Fruit fly (Drosophila melanogaster) S2 (cell line): ENCODE results near the gene GstO2.

Source experiments
- CG8478 ChIP-seq: fragments of >200 bp; optimal IDR thresholded peaks from 2 replicates; lab custom pipeline; 2018
- CTCF ChIP-seq, 2 experiments: fragments of >200 bp; optimal IDR thresholded peaks; 2 replicates each; lab custom pipeline; 2018

DNA sequence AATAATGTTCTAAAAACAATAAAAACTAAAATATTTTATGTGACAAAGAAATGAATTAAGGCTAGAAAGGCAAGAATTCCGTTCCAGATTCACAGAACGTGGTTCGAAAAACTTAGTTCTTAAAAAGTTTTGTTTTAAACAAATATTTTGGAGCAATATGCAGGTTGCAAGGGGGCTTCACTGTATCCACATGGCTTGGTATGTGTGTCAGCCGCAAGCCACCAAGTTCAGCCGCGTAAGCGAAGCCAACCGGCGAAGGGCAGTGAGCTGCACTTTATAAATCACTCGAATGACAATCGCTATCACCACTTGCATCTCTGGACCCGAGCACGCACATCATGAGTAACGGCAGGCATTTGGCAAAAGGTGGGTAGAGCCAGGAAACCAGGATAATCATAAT, 3.0 kb downstream of the GstO2 start, which contains the start of gene se:
- TF ChIP-seq CTCF (optimal IDR thresholded peaks at IDR 0.05; lab: Kevin White, UChicago) (no peak), CG8478 (no peak)
